Worm (Caenorhabditis elegans): ENCODE results near the gene ccch-1.

DNA sequence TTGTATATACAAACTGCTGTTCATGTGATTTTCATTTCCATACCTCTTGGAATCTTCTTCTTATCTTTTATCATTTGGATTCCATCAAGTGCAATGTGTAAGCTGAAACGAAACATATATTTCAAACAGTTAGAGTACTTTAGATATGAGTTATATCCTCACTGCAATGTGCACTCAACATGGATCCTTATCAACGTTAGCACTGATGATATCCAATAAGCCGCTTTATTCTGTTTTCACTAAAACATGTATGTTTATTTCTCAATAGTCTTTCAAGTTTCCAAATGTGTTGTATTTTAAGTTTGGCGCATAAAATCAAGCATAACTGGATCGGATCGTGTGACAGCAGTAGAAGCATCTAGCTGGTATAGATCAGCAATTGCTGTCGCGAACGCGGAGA, 41.0 kb upstream of the ccch-1 start, which contains the start of gene T11F9.10:
- TF ChIP-seq Y55F3AM.14 (GFP tag; optimal IDR thresholded peaks at IDR 0.05) (no peak), alr-1 (tag; optimal IDR thresholded peaks at IDR 0.05) (no peak), unc-62 (GFP tag; optimal IDR thresholded peaks at IDR 0.05) (no peak), nhr-23 (tag; optimal IDR thresholded peaks at IDR 0.05) (no peak), mdl-1 (tag; optimal IDR thresholded peaks at IDR 0.05) (no peak), ztf-4 (tag; optimal IDR thresholded peaks at IDR 0.05) (no peak), dmd-4 (tag; optimal IDR thresholded peaks at IDR 0.05) (no peak), lsy-2 (tag; optimal IDR thresholded peaks at IDR 0.05) (no peak)

All from whole organism, L2 larva.